1 fruit fly cellular context compared by ENCODE assay signal in the genomic region with DNA sequence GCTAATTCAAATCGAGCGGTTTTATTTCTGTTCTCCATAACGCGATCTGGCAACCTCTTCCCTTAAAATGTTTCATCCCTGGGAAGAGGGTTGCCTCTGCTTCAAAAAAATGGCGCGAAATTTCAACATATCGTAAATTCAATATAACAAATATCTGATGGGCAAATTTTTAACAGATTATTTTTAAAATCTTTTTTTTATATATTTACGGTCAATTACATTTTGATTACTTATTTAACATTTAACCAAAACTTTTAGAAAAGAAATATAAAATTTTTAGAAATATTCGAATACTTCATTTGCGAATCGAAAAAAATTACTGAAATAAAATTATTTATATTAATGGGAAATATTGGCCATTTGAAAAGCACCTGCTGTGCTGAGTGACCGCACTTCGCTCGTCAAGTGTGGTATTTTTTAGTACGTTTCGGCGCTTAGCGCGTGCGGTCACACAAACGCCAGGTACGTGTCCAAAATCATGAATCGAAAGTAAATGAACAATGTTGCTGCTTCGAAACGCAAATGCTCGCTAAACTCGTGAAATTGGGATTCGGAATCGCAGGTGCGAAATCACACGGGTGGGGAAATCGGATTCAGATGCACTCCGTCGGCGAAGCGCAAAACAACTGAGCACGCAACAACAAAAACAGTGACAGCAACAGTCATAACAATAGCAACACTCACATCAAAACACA.
A peak's percentile ranks its signal among the peaks of the same experiment; 100 is the strongest.
TF ChIP-seq lines count a peak whose summit lies in the region.

Ero1L (plus strand) TSS at position 448 of the 695 bp plus-strand sequence.

TF ChIP-seq in whole organism, embryonic, 481 proteins besides CTCF, POLR2A, EP300 and RAD21 (continued from another document):
- no peak for TF ChIP-seq CG2889 (GFP tag; IDR thresholded peaks at IDR 0.05; lab: Robert Waterston, UW)
- peak; percentile 52 for TF ChIP-seq Meics (GFP tag; optimal IDR thresholded peaks at IDR 0.05; lab: Kevin White, UChicago)
- TF ChIP-seq Myb (GFP tag; optimal IDR thresholded peaks at IDR 0.05; lab: Kevin White, UChicago): peak; percentile 93
- TF ChIP-seq esg (GFP tag; conservative IDR thresholded peaks at IDR 0.05; lab: Robert Waterston, UW): peak; percentile 73
- no peak for TF ChIP-seq CG7556 (GFP tag; optimal IDR thresholded peaks at IDR 0.05; lab: Kevin White, UChicago)
- peak; percentile 10 for TF ChIP-seq Fer2 (tag; optimal IDR thresholded peaks at IDR 0.05; lab: Kevin White, UChicago)
- TF ChIP-seq caup (GFP tag; optimal IDR thresholded peaks at IDR 0.05; lab: Kevin White, UChicago; ENCODE audit: severe bottlenecking): no peak
- no peak for TF ChIP-seq ttk (GFP tag; IDR thresholded peaks at IDR 0.05; lab: Robert Waterston, UW)
- no peak for TF ChIP-seq hth (optimal IDR thresholded peaks at IDR 0.05; lab: Kevin White, UChicago)
- peak; percentile 9 for TF ChIP-seq Sry-δ (GFP tag; optimal IDR thresholded peaks at IDR 0.05; lab: Kevin White, UChicago)
- peak; percentile 38 for TF ChIP-seq Dek (tag; optimal IDR thresholded peaks at IDR 0.05; lab: Kevin White, UChicago)
- peak; percentile 52 for TF ChIP-seq CG17829 (tag; optimal IDR thresholded peaks at IDR 0.05; lab: Kevin White, UChicago)
- peak; percentile 30 for TF ChIP-seq CG10543 (GFP tag; optimal IDR thresholded peaks at IDR 0.05; lab: Kevin White, UChicago)
- no peak for TF ChIP-seq CG6654 (GFP tag; optimal IDR thresholded peaks at IDR 0.05; lab: Kevin White, UChicago)
- peak; percentile 67 for TF ChIP-seq CG12659 (GFP tag; optimal IDR thresholded peaks at IDR 0.05; lab: Kevin White, UChicago)
- peak; percentile 2 for TF ChIP-seq CG12071 (GFP tag; optimal IDR thresholded peaks at IDR 0.05; lab: Kevin White, UChicago)
- peak; percentile 64 for TF ChIP-seq Blimp-1 (GFP tag; optimal IDR thresholded peaks at IDR 0.05; lab: Kevin White, UChicago)
- peak; percentile 38 for TF ChIP-seq Rfx (GFP tag; IDR thresholded peaks at IDR 0.05; lab: Robert Waterston, UW)
- peak; percentile 29; the same call in 1 of the 2 replicates for TF ChIP-seq Dref (GFP tag; IDR thresholded peaks at IDR 0.05; lab: Robert Waterston, UW)
- TF ChIP-seq CG34376 (GFP tag; optimal IDR thresholded peaks at IDR 0.05; lab: Kevin White, UChicago): no peak
- peak; percentile 26; the same call in 1 of the 2 replicates for TF ChIP-seq onecut (GFP tag; IDR thresholded peaks at IDR 0.05; lab: Robert Waterston, UW)
- peak; percentile 3 for TF ChIP-seq kni (GFP tag; optimal IDR thresholded peaks at IDR 0.05; lab: Kevin White, UChicago)
- peak; percentile 15 for TF ChIP-seq scrt (GFP tag; optimal IDR thresholded peaks at IDR 0.05; lab: Kevin White, UChicago)
- TF ChIP-seq al (GFP tag; IDR thresholded peaks at IDR 0.05; lab: Robert Waterston, UW): no peak
- TF ChIP-seq Oaz (GFP tag; IDR thresholded peaks at IDR 0.05; lab: Robert Waterston, UW): no peak
